Fruit fly (Drosophila melanogaster) whole organism, embryonic: ENCODE results near the gene CG13829.

Experiments used
- ATbp ChIP-seq: fragments of 200-800 bp; sonication (Bioruptor generic); optimal IDR thresholded peaks from 2 replicates; lab custom pipeline; 2017; ENCODE audit warnings: missing biosample characterization, mild to moderate bottlenecking, missing genetic modification characterization, missing genetic modification reagents
- CG11723 ChIP-seq: fragments of 200-800 bp; sonication (Bioruptor generic); optimal IDR thresholded peaks from 2 replicates; lab custom pipeline; 2017; ENCODE audit warnings: missing biosample characterization, mild to moderate bottlenecking, missing genetic modification characterization
- CG12071 ChIP-seq: fragments of 200-800 bp; sonication (Bioruptor generic); optimal IDR thresholded peaks from 3 replicates; lab custom pipeline; 2018; ENCODE audit warnings: missing biosample characterization, mild to moderate bottlenecking, missing genetic modification characterization
- CG12236 ChIP-seq: fragments of 200-800 bp; sonication (Bioruptor generic); optimal IDR thresholded peaks from 2 replicates; lab custom pipeline; 2016; ENCODE audit warnings: missing biosample characterization, missing genetic modification characterization
- CG12744 ChIP-seq: fragments of 200-800 bp; sonication (Bioruptor generic); optimal IDR thresholded peaks from 2 replicates; lab custom pipeline; 2016; ENCODE audit warnings: missing biosample characterization, missing genetic modification characterization
- CG13123 ChIP-seq: fragments of 200-800 bp; sonication (Bioruptor generic); optimal IDR thresholded peaks from 2 replicates; lab custom pipeline; 2016; ENCODE audit warnings: missing biosample characterization, missing genetic modification characterization
- CG13624 ChIP-seq: fragments of 200-800 bp; sonication (Bioruptor generic); optimal IDR thresholded peaks from 2 replicates; lab custom pipeline; 2016; ENCODE audit warnings: missing biosample characterization, missing genetic modification characterization
- CG13775 ChIP-seq: fragments of 200-800 bp; sonication (Bioruptor generic); optimal IDR thresholded peaks from 3 replicates; lab custom pipeline; 2017; ENCODE audit warnings: missing biosample characterization, mild to moderate bottlenecking, missing genetic modification characterization
- CG15696 ChIP-seq: fragments of 200-800 bp; sonication (Bioruptor generic); optimal IDR thresholded peaks from 2 replicates; lab custom pipeline; 2019; ENCODE audit warnings: missing biosample characterization, mild to moderate bottlenecking, missing genetic modification characterization, moderate library complexity
- CG1647 ChIP-seq: fragments of 200-800 bp; sonication (Bioruptor generic); optimal IDR thresholded peaks from 3 replicates; lab custom pipeline; 2016; ENCODE audit warnings: missing biosample characterization, missing genetic modification characterization
- CG17328 ChIP-seq: fragments of 200-800 bp; sonication (Bioruptor generic); IDR thresholded peaks from 2 replicates; pipeline ENCODE4 v1.3.6; 2022; ENCODE audit warnings: missing biosample characterization, missing genetic modification characterization
- CG18262 ChIP-seq: fragments of 200-800 bp; optimal IDR thresholded peaks from 3 replicates; lab custom pipeline; 2019; ENCODE audit warnings: missing biosample characterization, mild to moderate bottlenecking, missing genetic modification characterization, moderate library complexity
- CG18599 ChIP-seq: fragments of 200-800 bp; sonication (Bioruptor generic); optimal IDR thresholded peaks from 3 replicates; lab custom pipeline; 2017; ENCODE audit warnings: missing biosample characterization, missing genetic modification characterization, mild to moderate bottlenecking, moderate library complexity, missing genetic modification reagents
- CG33557 ChIP-seq: fragments of 200-800 bp; sonication (Bioruptor generic); optimal IDR thresholded peaks from 2 replicates; lab custom pipeline; 2019; ENCODE audit warnings: missing biosample characterization, mild to moderate bottlenecking, missing genetic modification characterization, moderate library complexity
- CG4707 ChIP-seq: fragments of 200-800 bp; sonication (Bioruptor generic); optimal IDR thresholded peaks from 2 replicates; lab custom pipeline; 2018; ENCODE audit warnings: missing biosample characterization, mild to moderate bottlenecking, missing genetic modification characterization, moderate library complexity
- CG6683 ChIP-seq: fragments of 200-800 bp; sonication (Bioruptor generic); optimal IDR thresholded peaks from 2 replicates; lab custom pipeline; 2017; ENCODE audit warnings: missing biosample characterization, mild to moderate bottlenecking, missing genetic modification characterization, missing genetic modification reagents
- CG6689 ChIP-seq: fragments of 200-800 bp; sonication (Bioruptor generic); IDR thresholded peaks from 2 replicates; pipeline ENCODE4 v1.3.6; 2022; ENCODE audit warnings: missing biosample characterization, missing genetic modification characterization
- D19A ChIP-seq: fragments of 200-800 bp; optimal IDR thresholded peaks from 3 replicates; lab custom pipeline; 2019; ENCODE audit warnings: missing biosample characterization, mild to moderate bottlenecking, missing genetic modification characterization, moderate library complexity
- Dek ChIP-seq: fragments of 200-800 bp; sonication (Bioruptor generic); optimal IDR thresholded peaks from 3 replicates; lab custom pipeline; 2019; ENCODE audit warnings: missing biosample characterization, mild to moderate bottlenecking, missing genetic modification characterization, moderate library complexity
- Dip3 ChIP-seq: fragments of 200-800 bp; sonication (Bioruptor generic); optimal IDR thresholded peaks from 3 replicates; lab custom pipeline; 2016; ENCODE audit warnings: missing biosample characterization, missing genetic modification characterization
- Drgx ChIP-seq: fragments of 200-800 bp; sonication (Bioruptor generic); IDR thresholded peaks from 2 replicates; pipeline ENCODE4 v1.3.6; 2022; ENCODE audit warnings: missing biosample characterization, missing genetic modification characterization
- HHEX ChIP-seq: fragments of 200-800 bp; sonication (Bioruptor generic); optimal IDR thresholded peaks from 3 replicates; lab custom pipeline; 2017; ENCODE audit warnings: missing biosample characterization, mild to moderate bottlenecking, missing genetic modification characterization, missing genetic modification reagents
- HmgD ChIP-seq: fragments of 200-800 bp; sonication (Bioruptor generic); optimal IDR thresholded peaks from 3 replicates; lab custom pipeline; 2016; ENCODE audit warnings: missing biosample characterization, missing genetic modification characterization
- Kr ChIP-seq: fragments of 200-800 bp; sonication (Bioruptor generic); optimal IDR thresholded peaks from 2 replicates; lab custom pipeline; 2017; ENCODE audit warnings: missing biosample characterization, mild to moderate bottlenecking, missing genetic modification characterization
- Lpt ChIP-seq: fragments of >200 bp; optimal IDR thresholded peaks from 2 replicates; lab custom pipeline; 2018; ENCODE audit warnings: missing biosample characterization, missing genetic modification characterization
- NC2α ChIP-seq: fragments of 200-800 bp; sonication (Bioruptor generic); optimal IDR thresholded peaks from 2 replicates; lab custom pipeline; 2016; ENCODE audit warnings: missing biosample characterization, missing genetic modification characterization
- NFAT ChIP-seq: fragments of 200-800 bp; sonication (Bioruptor generic); IDR thresholded peaks from 2 replicates; pipeline ENCODE4 v1.3.6; 2022; ENCODE audit warnings: missing biosample characterization, missing genetic modification characterization
- NK7.1 ChIP-seq: fragments of 200-800 bp; sonication (Bioruptor generic); optimal IDR thresholded peaks from 3 replicates; lab custom pipeline; 2016; ENCODE audit warnings: missing biosample characterization, missing genetic modification characterization
- Nf-YA ChIP-seq: fragments of 200-800 bp; sonication (Bioruptor generic); IDR thresholded peaks from 2 replicates; pipeline ENCODE4 v1.3.6; 2022; ENCODE audit warnings: missing biosample characterization, missing genetic modification characterization
- Opbp ChIP-seq: fragments of 200-800 bp; sonication (Bioruptor generic); IDR thresholded peaks from 3 replicates; pipeline ENCODE4 v1.3.6; 2022; ENCODE audit warnings: missing biosample characterization, missing genetic modification characterization; ENCODE audit not compliant: partially characterized antibody
- Poxn ChIP-seq: fragments of 200-800 bp; sonication (Bioruptor generic); IDR thresholded peaks from 2 replicates; pipeline ENCODE4 v1.3.6; 2022; ENCODE audit warnings: missing biosample characterization, missing genetic modification characterization
- Rfx ChIP-seq: fragments of 200-800 bp; sonication (Bioruptor generic); IDR thresholded peaks from 2 replicates; pipeline ENCODE4 v1.3.6; 2022; ENCODE audit warnings: missing biosample characterization, missing genetic modification characterization
- Scr ChIP-seq: fragments of 200-800 bp; sonication (Bioruptor generic); IDR thresholded peaks from 2 replicates; pipeline ENCODE4 v1.3.6; 2022; ENCODE audit warnings: missing biosample characterization, missing genetic modification characterization; ENCODE audit not compliant: partially characterized antibody
- Taf1 ChIP-seq: fragments of 200-800 bp; sonication (Bioruptor generic); IDR thresholded peaks from 2 replicates; pipeline ENCODE4 v1.3.6; 2022; ENCODE audit warnings: missing biosample characterization, missing genetic modification characterization
- Usf ChIP-seq: fragments of 200-800 bp; sonication (Bioruptor generic); optimal IDR thresholded peaks from 2 replicates; lab custom pipeline; 2017; ENCODE audit warnings: missing genotype, missing biosample characterization, missing genetic modification characterization
- ash1 ChIP-seq: fragments of 200-800 bp; sonication (Bioruptor generic); optimal IDR thresholded peaks from 2 replicates; lab custom pipeline; 2018; ENCODE audit warnings: missing biosample characterization, mild to moderate bottlenecking, missing genetic modification characterization
- cg ChIP-seq: fragments of 200-800 bp; sonication (Bioruptor generic); optimal IDR thresholded peaks from 3 replicates; lab custom pipeline; 2019; ENCODE audit warnings: missing biosample characterization, mild to moderate bottlenecking, missing genetic modification characterization, moderate library complexity
- chn ChIP-seq: fragments of 200-800 bp; sonication (Bioruptor generic); optimal IDR thresholded peaks from 2 replicates; lab custom pipeline; 2016; ENCODE audit warnings: missing biosample characterization, missing genetic modification characterization
- disco-r ChIP-seq: fragments of 200-800 bp; sonication (Bioruptor generic); optimal IDR thresholded peaks from 2 replicates; lab custom pipeline; 2016; ENCODE audit warnings: missing biosample characterization, missing genetic modification characterization
- dm ChIP-seq: fragments of 200-800 bp; sonication (Bioruptor generic); optimal IDR thresholded peaks from 3 replicates; lab custom pipeline; 2016; ENCODE audit warnings: missing biosample characterization, missing genetic modification characterization
- en ChIP-seq: fragments of 200-800 bp; sonication (Bioruptor generic); optimal IDR thresholded peaks from 2 replicates; lab custom pipeline; 2016; ENCODE audit warnings: missing biosample characterization, missing genetic modification characterization
- eve ChIP-seq, 2 experiments: fragments of >200 bp; optimal IDR thresholded peaks; 2 replicates each; lab custom pipeline; 2017; ENCODE audit warnings: missing biosample characterization in 2 of 2, missing genetic modification characterization in 2 of 2
- fu2 ChIP-seq: fragments of 200-800 bp; sonication (Bioruptor generic); optimal IDR thresholded peaks from 2 replicates; lab custom pipeline; 2016; ENCODE audit warnings: missing biosample characterization, missing genetic modification characterization
- luna ChIP-seq: fragments of 200-800 bp; sonication (Bioruptor generic); optimal IDR thresholded peaks from 2 replicates; lab custom pipeline; 2016; ENCODE audit warnings: missing biosample characterization, missing genetic modification characterization
- mirr ChIP-seq: fragments of 200-800 bp; sonication (Bioruptor generic); optimal IDR thresholded peaks from 3 replicates; lab custom pipeline; 2018; ENCODE audit warnings: missing biosample characterization, mild to moderate bottlenecking, missing genetic modification characterization
- nmo ChIP-seq: fragments of 200-800 bp; sonication (Bioruptor generic); optimal IDR thresholded peaks from 2 replicates; lab custom pipeline; 2018; ENCODE audit warnings: missing biosample characterization, mild to moderate bottlenecking, missing genetic modification characterization, moderate library complexity
- org-1 ChIP-seq: fragments of 200-800 bp; sonication (Bioruptor generic); optimal IDR thresholded peaks from 2 replicates; lab custom pipeline; 2017; ENCODE audit warnings: missing biosample characterization, missing genetic modification characterization
- prd ChIP-seq, 3 experiments: fragments of >200 bp in 2 of 3; fragments of 200-800 bp in 1 of 3; sonication (Bioruptor generic) in 1 of 3; optimal IDR thresholded peaks in 2 of 3; IDR thresholded peaks in 1 of 3; 2 replicates in 2 of 3; 3 replicates in 1 of 3; pipeline versions ENCODE4 v1.3.6 to Lab custom; 2017 to 2022; ENCODE audit warnings: missing biosample characterization in 1 of 3, missing genetic modification characterization in 1 of 3
- pzg ChIP-seq: fragments of 200-800 bp; sonication (Bioruptor generic); optimal IDR thresholded peaks from 3 replicates; lab custom pipeline; 2018; ENCODE audit warnings: missing biosample characterization, mild to moderate bottlenecking, missing genetic modification characterization, moderate library complexity
- trem ChIP-seq: fragments of 200-800 bp; optimal IDR thresholded peaks from 3 replicates; lab custom pipeline; 2019; ENCODE audit warnings: missing biosample characterization, mild to moderate bottlenecking, missing genetic modification characterization, moderate library complexity
- twi ChIP-seq: fragments of 200-800 bp; optimal IDR thresholded peaks from 2 replicates; lab custom pipeline; 2019; ENCODE audit warnings: missing biosample characterization, mild to moderate bottlenecking, missing genetic modification characterization, moderate library complexity

Gene CG13829

dm6 chr3R:23176445-23177087 is 15.4 kb upstream of the CG13829 start (continued):
- TF ChIP-seq D19A (tag; lab: Kevin White, UChicago) (no peak), CG13775 (GFP tag; lab: Kevin White, UChicago) (peak; percentile 2), CG13624 (GFP tag; lab: Kevin White, UChicago) (peak; percentile 13), NC2α (GFP tag; lab: Kevin White, UChicago) (no peak), CG18262 (tag; lab: Kevin White, UChicago) (peak; percentile 2), Poxn (GFP tag; lab: Robert Waterston, UW) (no peak), ash1 (no peak), NK7.1 (GFP tag; lab: Kevin White, UChicago) (no peak), Rfx (GFP tag; lab: Robert Waterston, UW) (peak; percentile 21; the same call in 1 of the 2 replicates), Dip3 (GFP tag; lab: Kevin White, UChicago) (peak; percentile 42), en (GFP tag; lab: Kevin White, UChicago) (no peak), NFAT (GFP tag; lab: Robert Waterston, UW) (no peak), CG1647 (GFP tag; lab: Kevin White, UChicago) (no peak), chn (no peak), CG12071 (GFP tag; lab: Kevin White, UChicago) (peak; percentile 80), HHEX (GFP tag; lab: Kevin White, UChicago) (peak; percentile 57), trem (no peak), CG12236 (GFP tag; lab: Kevin White, UChicago) (peak; percentile 32), CG33557 (GFP tag; lab: Kevin White, UChicago) (no peak), Opbp (no peak), ATbp (GFP tag; lab: Kevin White, UChicago) (peak; percentile 73), CG18599 (GFP tag; lab: Kevin White, UChicago) (peak; percentile 80), twi (tag; lab: Kevin White, UChicago) (no peak), Nf-YA (peak; percentile 39; the same call in 1 of the 2 replicates), luna (GFP tag; lab: Kevin White, UChicago) (no peak), Scr (no peak), CG12744 (GFP tag; lab: Kevin White, UChicago) (no peak), mirr (GFP tag; lab: Kevin White, UChicago) (peak; percentile 52), fu2 (GFP tag; lab: Kevin White, UChicago) (peak; percentile 40), CG6689 (no peak), cg (no peak), Drgx (GFP tag; lab: Robert Waterston, UW) (no peak), CG4707 (GFP tag; lab: Kevin White, UChicago) (no peak), Dek (tag; lab: Kevin White, UChicago) (peak; percentile 20)

DNA sequence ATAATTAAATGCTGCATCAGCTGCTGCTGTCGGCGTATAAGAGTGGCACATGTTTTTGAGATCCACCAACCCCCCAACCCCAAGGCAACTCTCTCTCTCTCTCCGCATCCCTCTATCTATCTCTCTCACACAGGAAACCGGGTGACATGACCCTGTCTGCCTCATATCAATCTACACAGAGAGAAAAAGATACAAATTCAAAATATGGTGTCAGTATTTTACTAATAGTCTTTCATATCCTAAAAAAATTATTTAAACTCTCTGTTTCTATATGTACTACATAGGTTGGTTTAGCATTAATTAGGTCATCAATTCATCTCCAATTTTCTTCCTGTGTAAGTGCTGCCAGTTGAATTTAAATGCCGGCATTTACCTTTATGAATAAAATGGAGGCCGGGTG is 14.2 kb upstream of the CG13829 start:
- TF ChIP-seq CG11723 (GFP tag; lab: Kevin White, UChicago) (peak; percentile 66), prd (optimal IDR thresholded peaks at IDR 0.05; lab: Kevin White, UChicago) (no peak), prd (GFP tag; IDR thresholded peaks at IDR 0.05; lab: Robert Waterston, UW) (peak; percentile 92), pzg (GFP tag; lab: Kevin White, UChicago) (no peak), nmo (GFP tag; lab: Kevin White, UChicago) (peak; percentile 93), CG6683 (peak; percentile 62), Kr (no peak), Taf1 (GFP tag; lab: Robert Waterston, UW) (peak; percentile 39; the same call in 1 of the 2 replicates), CG17328 (GFP tag; lab: Robert Waterston, UW) (peak; percentile 95), org-1 (GFP tag; lab: Kevin White, UChicago) (peak; percentile 81), dm (peak; percentile 73), Usf (GFP tag; lab: Kevin White, UChicago) (peak; percentile 58), HmgD (GFP tag; lab: Kevin White, UChicago) (peak; percentile 56), CG13123 (GFP tag; lab: Kevin White, UChicago) (peak; percentile 70), disco-r (peak; percentile 76), CG15696 (peak; percentile 85), CG1647 (GFP tag; lab: Kevin White, UChicago) (peak; percentile 83), eve (GFP tag; optimal IDR thresholded peaks at IDR 0.05; lab: Kevin White, UChicago) (peak in 1 of 2 experiments; percentile 88), Lpt (GFP tag; lab: Kevin White, UChicago) (no peak)
